Worm (Caenorhabditis elegans) whole organism, dauer: ENCODE results near the gene slc-25A10.

ENCODE experiments used
- unc-62 ChIP-seq: sonication (generic microtip); optimal IDR thresholded peaks from 2 replicates; lab custom pipeline; 2017; ENCODE audit warnings: missing biosample characterization, missing genetic modification reagents, missing genetic modification characterization

Gene slc-25A10

ce11 chrX:6702249-6702648, 23.2 kb downstream of the slc-25A10 start, which contains the start of gene acr-2:
TSS of gene acr-2 (plus strand) at chrX:6702549.
- TF ChIP-seq unc-62 = no peak

ce11 chrX:6698267-6698666, 27.2 kb downstream of the slc-25A10 start, which contains the start of the genes F38B6.7 and F38B6.2:
TSS of gene F38B6.7 (minus strand) at chrX:6698367.
TSS of gene F38B6.2 (plus strand) at chrX:6698533.
- TF ChIP-seq unc-62 = no peak

ce11 chrX:6693331-6693730, 32.1 kb downstream of the slc-25A10 start, which contains the start of gene F38B6.3:
TSS of gene F38B6.3 (plus strand) at chrX:6693631.
- no peak for TF ChIP-seq unc-62

- TF ChIP-seq unc-62 = no peak
These were observed 32.6 kb downstream of the slc-25A10 start for ce11 chrX:6692896-6693295.

- no peak for TF ChIP-seq unc-62
These were observed 33.8 kb downstream of the slc-25A10 start for ce11 chrX:6691653-6692052.

- no peak for TF ChIP-seq unc-62
These were observed 35.5 kb downstream of the slc-25A10 start, which contains the start of gene F38B6.6 for ce11 chrX:6689985-6690384. TSS of gene F38B6.6 (minus strand) at chrX:6690085.

ce11 chrX:6688953-6689562, 36.4 kb downstream of the slc-25A10 start:
- TF ChIP-seq unc-62 = no peak

- no peak for TF ChIP-seq unc-62
These were observed 37.7 kb downstream of the slc-25A10 start for ce11 chrX:6687756-6688155.

ce11 chrX:6687345-6687744, 38.1 kb downstream of the slc-25A10 start:
- TF ChIP-seq unc-62 = no peak

ce11 chrX:6682683-6683082, 42.8 kb downstream of the slc-25A10 start, which contains the start of gene F38B6.8:
TSS of gene F38B6.8 (minus strand) at chrX:6682783.
- no peak for TF ChIP-seq unc-62

- no peak for TF ChIP-seq unc-62
These were observed 51.0 kb downstream of the slc-25A10 start, which contains the start of gene F38B6.4 for ce11 chrX:6674333-6674919. TSS of gene F38B6.4 (plus strand) at chrX:6674869.
